Fruit fly (Drosophila melanogaster) whole organism: ENCODE measurements around the gene CG32170.

Experiments
- CG8478 ChIP-seq: fragments of >200 bp; optimal IDR thresholded peaks from 2 replicates; lab custom pipeline; 2018; ENCODE audit warnings: inconsistent platforms
- EcR ChIP-seq, 2 experiments: fragments of >200 bp; optimal IDR thresholded peaks; 2 replicates each; lab custom pipeline; 2017; ENCODE audit warnings: missing biosample characterization in 2 of 2, missing genetic modification characterization in 2 of 2, missing genetic modification reagents in 2 of 2
- pan ChIP-seq: fragments of >200 bp; optimal IDR thresholded peaks from 2 replicates; lab custom pipeline; 2017
- psq ChIP-seq: fragments of >200 bp; optimal IDR thresholded peaks from 2 replicates; lab custom pipeline; 2017
- usp ChIP-seq: fragments of >200 bp; optimal IDR thresholded peaks from 2 replicates; lab custom pipeline; 2017; ENCODE audit warnings: missing biosample characterization, missing genetic modification characterization, mixed read lengths

- TF ChIP-seq psq (lab: Kevin White, UChicago) (no peak), CG8478 (lab: Kevin White, UChicago) (no peak), usp (GFP tag; lab: Kevin White, UChicago) (no peak), EcR (GFP tag; optimal IDR thresholded peaks at IDR 0.05; lab: Kevin White, UChicago) (no peak), pan (lab: Kevin White, UChicago) (no peak)
Measured at dm6 chr3L:16842087-16842567, 35.0 kb upstream of the CG32170 start, which contains the start of gene TSG101.
